Fruit fly (Drosophila melanogaster): ENCODE measurements around the gene Alp10.

DNA sequence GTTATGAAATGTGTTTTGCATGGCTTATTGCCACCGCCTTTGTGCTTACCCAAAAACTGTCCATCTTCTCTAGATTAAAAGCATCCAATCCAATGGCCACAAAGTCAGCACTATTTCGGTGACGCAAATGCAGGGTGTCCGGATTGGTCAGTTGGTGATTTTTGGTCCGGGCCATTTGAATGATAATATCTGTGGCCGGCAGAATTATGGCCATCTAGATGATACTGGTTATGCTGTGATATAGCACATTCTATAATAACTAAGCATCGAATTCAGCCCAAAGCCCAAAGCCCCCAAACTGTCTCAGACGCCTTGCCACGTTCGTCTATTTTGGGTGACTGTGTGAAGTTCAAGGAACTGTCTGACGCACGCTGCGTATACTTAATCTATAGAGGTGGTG, 38.9 kb downstream of the Alp10 start:
- no peak for TF ChIP-seq CG5204 (GFP tag; optimal IDR thresholded peaks at IDR 0.05)
- no peak for TF ChIP-seq kay (GFP tag; ENCODE audit: borderline replicate concordance)
- no peak for TF ChIP-seq Hr96 (GFP tag; optimal IDR thresholded peaks at IDR 0.05)
- no peak for TF ChIP-seq toe (GFP tag; optimal IDR thresholded peaks at IDR 0.05)
- TF ChIP-seq Mnt (GFP tag; optimal IDR thresholded peaks at IDR 0.05) = no peak
- no peak for TF ChIP-seq cic (GFP tag; optimal IDR thresholded peaks at IDR 0.05)
- no peak for TF ChIP-seq cnc (optimal IDR thresholded peaks at IDR 0.05)
- no peak for TF ChIP-seq pad (GFP tag; optimal IDR thresholded peaks at IDR 0.05)
- no peak for TF ChIP-seq tj (GFP tag; optimal IDR thresholded peaks at IDR 0.05)

Data from whole organism, adult.